Fruit fly (Drosophila melanogaster) whole organism, wandering third instar larva: ENCODE measurements around the gene CG13056.

ENCODE experiments used
- CG32264 ChIP-seq: fragments of 200-800 bp; sonication (Bioruptor generic); optimal IDR thresholded peaks from 2 replicates; lab custom pipeline; 2016; ENCODE audit warnings: missing biosample characterization, missing genetic modification characterization
- CrebA ChIP-seq: fragments of 200-800 bp; sonication (Bioruptor generic); optimal IDR thresholded peaks from 2 replicates; lab custom pipeline; 2016; ENCODE audit warnings: missing biosample characterization, mild to moderate bottlenecking, missing genetic modification characterization, borderline replicate concordance
- Hr78 ChIP-seq: fragments of >200 bp; optimal IDR thresholded peaks from 2 replicates; lab custom pipeline; 2017; ENCODE audit warnings: missing biosample characterization, missing genetic modification characterization
- Jra ChIP-seq: sonication (Bioruptor generic); optimal IDR thresholded peaks from 2 replicates; lab custom pipeline; 2016; ENCODE audit warnings: missing biosample characterization, missing genetic modification characterization
- dmrt93B ChIP-seq: fragments of 200-800 bp; sonication (Bioruptor generic); optimal IDR thresholded peaks from 2 replicates; lab custom pipeline; 2018; ENCODE audit warnings: missing biosample characterization, mild to moderate bottlenecking, missing genetic modification characterization
- fru ChIP-seq: fragments of 200-800 bp; sonication (Bioruptor generic); optimal IDR thresholded peaks from 3 replicates; lab custom pipeline; 2016; ENCODE audit warnings: missing biosample characterization, mild to moderate bottlenecking, missing genetic modification characterization
- lola ChIP-seq: fragments of >200 bp; optimal IDR thresholded peaks from 2 replicates; lab custom pipeline; 2017; ENCODE audit warnings: missing biosample characterization, missing genetic modification characterization
- pan ChIP-seq: fragments of >200 bp; optimal IDR thresholded peaks from 2 replicates; lab custom pipeline; 2017
- psq ChIP-seq: fragments of 200-800 bp; sonication (Bioruptor generic); optimal IDR thresholded peaks from 3 replicates; lab custom pipeline; 2017; ENCODE audit warnings: missing biosample characterization, mild to moderate bottlenecking, missing genetic modification characterization, moderate library complexity
- rgr ChIP-seq: fragments of 200-800 bp; sonication (Bioruptor generic); optimal IDR thresholded peaks from 3 replicates; lab custom pipeline; 2016; ENCODE audit warnings: missing biosample characterization, mild to moderate bottlenecking, missing genetic modification characterization
- usp ChIP-seq: fragments of >200 bp; optimal IDR thresholded peaks from 2 replicates; lab custom pipeline; 2017; ENCODE audit warnings: missing biosample characterization, missing genetic modification characterization

- no peak for TF ChIP-seq fru (GFP tag; lab: Kevin White, UChicago)
- TF ChIP-seq lola = no peak
- no peak for TF ChIP-seq Hr78 (GFP tag; lab: Kevin White, UChicago)
- no peak for TF ChIP-seq CG32264 (GFP tag; lab: Kevin White, UChicago)
- no peak for TF ChIP-seq usp (GFP tag; lab: Kevin White, UChicago)
- TF ChIP-seq pan (lab: Kevin White, UChicago) = no peak
- TF ChIP-seq psq (GFP tag; lab: Kevin White, UChicago) = no peak
- no peak for TF ChIP-seq dmrt93B (GFP tag; lab: Kevin White, UChicago)
- no peak for TF ChIP-seq Jra (GFP tag; lab: Kevin White, UChicago)
- no peak for TF ChIP-seq CrebA (GFP tag; lab: Kevin White, UChicago)
- TF ChIP-seq rgr (GFP tag; lab: Kevin White, UChicago) = no peak
Measured at dm6 chr3L:16323372-16323771, 9.7 kb upstream of the CG13056 start, which contains the start of gene CG13059.
